Worm (Caenorhabditis elegans) whole organism, L4 larva: ENCODE results near the gene str-83.

ENCODE experiments used
- R02D3.7 ChIP-seq: fragments of 150-350 bp; sonication (generic microtip); optimal IDR thresholded peaks from 3 replicates; lab custom pipeline; 2014; ENCODE audit warnings: missing biosample characterization, missing genetic modification characterization
- T20F7.1 ChIP-seq: fragments of 200-800 bp; sonication (Bioruptor generic); optimal IDR thresholded peaks from 2 replicates; lab custom pipeline; 2018; ENCODE audit warnings: mild to moderate bottlenecking, missing genetic modification characterization, missing compliant biosample characterization
- T26A8.4 ChIP-seq: fragments of 200-800 bp; sonication (Bioruptor generic); IDR thresholded peaks from 2 replicates; pipeline ENCODE4 v1.3.6; 2022; ENCODE audit warnings: missing genetic modification characterization, missing compliant biosample characterization
- Y75B8A.6 ChIP-seq: fragments of 200-800 bp; sonication (Bioruptor generic); IDR thresholded peaks from 2 replicates; pipeline ENCODE4 v1.3.6; 2022; ENCODE audit warnings: missing genetic modification reagents, missing genetic modification characterization, missing compliant biosample characterization
- ceh-28 ChIP-seq: fragments of 150-350 bp; optimal IDR thresholded peaks from 2 replicates; lab custom pipeline; 2014; ENCODE audit warnings: missing biosample characterization, missing genetic modification reagents, missing genetic modification characterization
- ceh-32 ChIP-seq: sonication (generic microtip); optimal IDR thresholded peaks from 2 replicates; lab custom pipeline; 2016; ENCODE audit warnings: mild to moderate bottlenecking, missing genetic modification characterization, missing compliant biosample characterization; ENCODE audit not compliant: poor library complexity
- ceh-62 ChIP-seq: sonication (generic microtip); optimal IDR thresholded peaks from 2 replicates; lab custom pipeline; 2017; ENCODE audit warnings: missing biosample characterization, missing genetic modification characterization
- cey-2 ChIP-seq: sonication (generic microtip); optimal IDR thresholded peaks from 3 replicates; lab custom pipeline; 2017; ENCODE audit warnings: missing genetic modification characterization, mild to moderate bottlenecking, missing compliant biosample characterization, antibody characterized with exemption, borderline replicate concordance; ENCODE audit not compliant: insufficient read depth
- daf-16 ChIP-seq, 3 experiments: sonication (generic microtip); optimal IDR thresholded peaks; 2 replicates each; lab custom pipeline; 2016 to 2017; ENCODE audit warnings: missing genetic modification characterization in 3 of 3, missing genetic modification reagents in 3 of 3, mild to moderate bottlenecking in 2 of 3, missing compliant biosample characterization in 2 of 3, missing biosample characterization in 1 of 3, moderate library complexity in 1 of 3
- daf-8 ChIP-seq: fragments of 200-800 bp; sonication (Bioruptor generic); IDR thresholded peaks from 2 replicates; pipeline ENCODE4 v1.3.6; 2022; ENCODE audit warnings: missing genetic modification characterization, missing compliant biosample characterization
- dmd-6 ChIP-seq: fragments of 200-800 bp; sonication (Bioruptor generic); IDR thresholded peaks from 2 replicates; pipeline ENCODE4 v1.3.6; 2022; ENCODE audit warnings: missing genetic modification reagents, missing genetic modification characterization, missing compliant biosample characterization
- dpl-1 ChIP-seq: fragments of 150-350 bp; optimal IDR thresholded peaks from 2 replicates; lab custom pipeline; 2014; ENCODE audit warnings: missing biosample characterization, missing genetic modification reagents, missing genetic modification characterization
- duxl-1 ChIP-seq: sonication (generic microtip); optimal IDR thresholded peaks from 2 replicates; lab custom pipeline; 2016; ENCODE audit warnings: mild to moderate bottlenecking, missing genetic modification characterization, moderate library complexity, missing compliant biosample characterization; ENCODE audit not compliant: poor library complexity
- dve-1 ChIP-seq: sonication (generic microtip); optimal IDR thresholded peaks from 2 replicates; lab custom pipeline; 2017; ENCODE audit warnings: antibody characterized with exemption, mild to moderate bottlenecking, missing genetic modification characterization, missing compliant biosample characterization; ENCODE audit not compliant: insufficient read depth
- egl-27 ChIP-seq: sonication (generic microtip); optimal IDR thresholded peaks from 3 replicates; lab custom pipeline; 2017; ENCODE audit warnings: missing biosample characterization, missing genetic modification reagents, missing genetic modification characterization
- hlh-11 ChIP-seq: fragments of 200-800 bp; sonication (Bioruptor generic); optimal IDR thresholded peaks from 2 replicates; lab custom pipeline; 2018; ENCODE audit warnings: mild to moderate bottlenecking, missing genetic modification characterization, missing compliant biosample characterization
- lin-38 ChIP-seq: fragments of 200-800 bp; sonication (Bioruptor generic); IDR thresholded peaks from 2 replicates; pipeline ENCODE4 v1.3.6; 2022; ENCODE audit warnings: missing genetic modification reagents, missing genetic modification characterization, missing compliant biosample characterization
- lin-39 ChIP-seq: fragments of 150-350 bp; optimal IDR thresholded peaks from 2 replicates; lab custom pipeline; 2014; ENCODE audit warnings: missing biosample characterization, missing genetic modification reagents, missing genetic modification characterization
- lsy-2 ChIP-seq, 2 experiments: fragments of 150-350 bp in 1 of 2; sonication (generic microtip) in 1 of 2; optimal IDR thresholded peaks; 2 replicates each; lab custom pipeline; 2014 to 2017; ENCODE audit warnings: missing biosample characterization in 2 of 2, missing genetic modification characterization in 2 of 2
- mdl-1 ChIP-seq, 2 experiments: fragments of 150-350 bp in 1 of 2; sonication (generic microtip) in 1 of 2; optimal IDR thresholded peaks; 2 replicates each; lab custom pipeline; 2014 to 2017; ENCODE audit warnings: missing biosample characterization in 2 of 2, missing genetic modification characterization in 2 of 2
- mxl-3 ChIP-seq: fragments of 200-800 bp; sonication (Bioruptor generic); optimal IDR thresholded peaks from 2 replicates; lab custom pipeline; 2018; ENCODE audit warnings: mild to moderate bottlenecking, missing genetic modification characterization, missing compliant biosample characterization
- nhr-102 ChIP-seq: sonication (generic microtip); optimal IDR thresholded peaks from 2 replicates; lab custom pipeline; 2016; ENCODE audit warnings: mild to moderate bottlenecking, missing genetic modification characterization, moderate library complexity, missing compliant biosample characterization
- nhr-111 ChIP-seq: fragments of 200-800 bp; sonication (Bioruptor generic); optimal IDR thresholded peaks from 2 replicates; lab custom pipeline; 2018; ENCODE audit warnings: mild to moderate bottlenecking, missing genetic modification characterization, missing compliant biosample characterization
- nhr-28 ChIP-seq: fragments of 150-350 bp; optimal IDR thresholded peaks from 2 replicates; lab custom pipeline; 2014; ENCODE audit warnings: missing biosample characterization, missing genetic modification characterization
- nhr-77 ChIP-seq: fragments of 150-350 bp; optimal IDR thresholded peaks from 2 replicates; lab custom pipeline; 2014; ENCODE audit warnings: missing biosample characterization, missing genetic modification characterization
- pha-4 ChIP-seq, 2 experiments: fragments of 150-350 bp in 1 of 2; fragments of 200-800 bp in 1 of 2; sonication (Bioruptor generic) in 1 of 2; IDR thresholded peaks in 1 of 2; optimal IDR thresholded peaks in 1 of 2; 2 replicates each; pipeline versions ENCODE4 v1.3.6 to Lab custom; 2014 to 2022; ENCODE audit warnings: missing genetic modification characterization in 2 of 2, missing genetic modification reagents in 2 of 2, missing biosample characterization in 1 of 2, missing compliant biosample characterization in 1 of 2
- snpc-1.2 ChIP-seq: fragments of 200-800 bp; sonication (Bioruptor generic); IDR thresholded peaks from 2 replicates; pipeline ENCODE4 v1.3.6; 2022; ENCODE audit warnings: missing genetic modification reagents, missing genetic modification characterization, missing compliant biosample characterization
- spr-1 ChIP-seq: sonication (generic microtip); optimal IDR thresholded peaks from 2 replicates; lab custom pipeline; 2016; ENCODE audit warnings: mild to moderate bottlenecking, missing genetic modification characterization, missing compliant biosample characterization
- unc-62 ChIP-seq, 3 experiments: fragments of 150-350 bp in 1 of 3; sonication (generic microtip); optimal IDR thresholded peaks in 2 of 3; peaks in 1 of 3; 1 replicate in 1 of 3; 2 replicates in 2 of 3; lab custom pipeline; 2014 to 2017; ENCODE audit warnings: missing biosample characterization in 3 of 3, missing genetic modification characterization in 3 of 3, missing genetic modification reagents in 3 of 3, missing genotype in 1 of 3
- vab-7 ChIP-seq: fragments of 200-800 bp; sonication (Bioruptor generic); IDR thresholded peaks from 2 replicates; pipeline ENCODE4 v1.3.6; 2022; ENCODE audit warnings: missing genetic modification reagents, missing genetic modification characterization, missing compliant biosample characterization
- zag-1 ChIP-seq: fragments of 150-350 bp; optimal IDR thresholded peaks from 2 replicates; lab custom pipeline; 2014; ENCODE audit warnings: missing biosample characterization, missing genetic modification characterization
- ztf-7 ChIP-seq: fragments of 150-350 bp; optimal IDR thresholded peaks from 2 replicates; lab custom pipeline; 2014; ENCODE audit warnings: missing biosample characterization, missing genetic modification characterization

Gene str-83

ce11 chrV:3953739-3954138 is 23.3 kb upstream of the str-83 start, which contains the start of gene str-247:
Gene str-247 (plus strand): TSS chrV:3954039.
- TF ChIP-seq dmd-6 (no peak), ceh-32 (no peak), snpc-1.2 (GFP tag; lab: Robert Waterston, UW) (no peak), daf-8 (GFP tag; lab: Robert Waterston, UW) (no peak), Y75B8A.6 (no peak), nhr-111 (GFP tag; lab: Kevin White, UChicago) (no peak), mxl-3 (no peak), R02D3.7 (tag; lab: Kevin White, UChicago) (no peak), egl-27 (tag; lab: Kevin White, UChicago) (no peak)

ce11 chrV:3957608-3958007 is 19.5 kb upstream of the str-83 start, which contains the start of gene cyp-34A5:
Gene cyp-34A5 (minus strand): TSS chrV:3957708.
- TF ChIP-seq nhr-28 (tag; lab: Kevin White, UChicago) (peak; percentile 49), zag-1 (tag; lab: Kevin White, UChicago) (no peak)

ce11 chrV:3961235-3961634 is 15.8 kb upstream of the str-83 start, which contains the start of gene cyp-34A6:
Gene cyp-34A6 (minus strand): TSS chrV:3961335.
- no peak for TF ChIP-seq spr-1 (tag; lab: Kevin White, UChicago)
- TF ChIP-seq daf-16 (GFP tag; optimal IDR thresholded peaks at IDR 0.05; lab: Kevin White, UChicago), result no peak
- peak; percentile 49 for TF ChIP-seq daf-16 (tag; optimal IDR thresholded peaks at IDR 0.05; lab: Kevin White, UChicago)
- TF ChIP-seq dpl-1 (GFP tag; lab: Kevin White, UChicago), result no peak
- no peak for TF ChIP-seq egl-27 (tag; lab: Kevin White, UChicago)
- TF ChIP-seq daf-8 (GFP tag; lab: Robert Waterston, UW), result no peak
- TF ChIP-seq duxl-1 (tag; lab: Kevin White, UChicago), result no peak

ce11 chrV:3963715-3964114 is 13.3 kb upstream of the str-83 start, which contains the start of gene cyp-34A7:
Gene cyp-34A7 (minus strand): TSS chrV:3963815.
- no peak for TF ChIP-seq lsy-2 (tag; optimal IDR thresholded peaks at IDR 0.05; lab: Kevin White, UChicago)
- peak; percentile 42 for TF ChIP-seq nhr-28 (tag; lab: Kevin White, UChicago)
- TF ChIP-seq, all 104 proteins: peak for 1

ce11 chrV:3967762-3968161 is 9.3 kb upstream of the str-83 start, which contains the start of gene cyp-34A8:
Gene cyp-34A8 (minus strand): TSS chrV:3967823.
- TF ChIP-seq Y75B8A.6, result no peak
- peak; percentile 79 for TF ChIP-seq nhr-28 (tag; lab: Kevin White, UChicago)
- peak; percentile 52; the same call in 1 of the 2 replicates for TF ChIP-seq dmd-6
- no peak for TF ChIP-seq unc-62 (GFP tag; optimal IDR thresholded peaks at IDR 0.05 in 1 of 2; lab: Kevin White, UChicago)
- TF ChIP-seq unc-62 (tag; optimal IDR thresholded peaks at IDR 0.05; lab: Kevin White, UChicago), result no peak
- peak; percentile 24 for TF ChIP-seq nhr-102 (tag; lab: Kevin White, UChicago)
- TF ChIP-seq dve-1, result peak; percentile 57
- TF ChIP-seq vab-7 (GFP tag; lab: Robert Waterston, UW), result no peak
- TF ChIP-seq ceh-28 (tag; lab: Kevin White, UChicago), result no peak
- no peak for TF ChIP-seq T20F7.1 (GFP tag; lab: Kevin White, UChicago)
- no peak for TF ChIP-seq T26A8.4 (GFP tag; lab: Robert Waterston, UW)
- TF ChIP-seq pha-4 (GFP tag; IDR thresholded peaks at IDR 0.05; lab: Robert Waterston, UW), result no peak
- TF ChIP-seq pha-4 (tag; optimal IDR thresholded peaks at IDR 0.05; lab: Kevin White, UChicago), result no peak
- no peak for TF ChIP-seq ceh-62 (tag; lab: Kevin White, UChicago)
- TF ChIP-seq cey-2 (tag; lab: Kevin White, UChicago), result no peak
- TF ChIP-seq daf-16 (GFP tag; optimal IDR thresholded peaks at IDR 0.05; lab: Kevin White, UChicago), result no peak
- peak; percentile 2 for TF ChIP-seq daf-16 (tag; optimal IDR thresholded peaks at IDR 0.05; lab: Kevin White, UChicago)
- peak; percentile 84 for TF ChIP-seq nhr-77 (tag; lab: Kevin White, UChicago)
- no peak for TF ChIP-seq lin-39 (tag; lab: Kevin White, UChicago)
- no peak for TF ChIP-seq lin-38 (GFP tag; lab: Robert Waterston, UW)
- no peak for TF ChIP-seq ceh-32
- TF ChIP-seq snpc-1.2 (GFP tag; lab: Robert Waterston, UW), result no peak
- no peak for TF ChIP-seq ztf-7 (tag; lab: Kevin White, UChicago)
- TF ChIP-seq hlh-11 (tag; lab: Kevin White, UChicago), result peak; percentile 4
- peak in 1 of 2 experiments; percentile 24 for TF ChIP-seq mdl-1 (tag; optimal IDR thresholded peaks at IDR 0.05; lab: Kevin White, UChicago)
- TF ChIP-seq, all 104 proteins: peak for 8
